Worm (Caenorhabditis elegans) whole organism, L1 larva: ENCODE data around the gene pap-1.

Experiments
- Y116A8C.19 ChIP-seq: sonication (generic microtip); optimal IDR thresholded peaks from 2 replicates; lab custom pipeline; 2016; ENCODE audit warnings: missing compliant biosample characterization, missing genetic modification characterization, borderline replicate concordance
- blmp-1 ChIP-seq: fragments of 150-350 bp; optimal IDR thresholded peaks from 2 replicates; lab custom pipeline; 2014; ENCODE audit warnings: missing biosample characterization, missing genetic modification characterization
- ceh-8 ChIP-seq: fragments of 200-800 bp; sonication (Bioruptor generic); optimal IDR thresholded peaks from 2 replicates; lab custom pipeline; 2018; ENCODE audit warnings: mild to moderate bottlenecking, missing genetic modification characterization, moderate library complexity, missing compliant biosample characterization
- mdl-1 ChIP-seq, 2 experiments: fragments of 150-350 bp; optimal IDR thresholded peaks; 2 replicates each; lab custom pipeline; 2014 to 2017; ENCODE audit warnings: missing biosample characterization in 2 of 2, missing genetic modification characterization in 2 of 2, inconsistent platforms in 1 of 2
- nhr-20 ChIP-seq: sonication (generic microtip); optimal IDR thresholded peaks from 2 replicates; lab custom pipeline; 2016; ENCODE audit warnings: mild to moderate bottlenecking, missing genetic modification characterization, missing compliant biosample characterization
- nhr-28 ChIP-seq: fragments of 150-350 bp; optimal IDR thresholded peaks from 2 replicates; lab custom pipeline; 2014; ENCODE audit warnings: missing biosample characterization, missing genetic modification characterization
- unc-86 ChIP-seq: sonication (generic microtip); optimal IDR thresholded peaks from 2 replicates; lab custom pipeline; 2016; ENCODE audit warnings: missing genetic modification characterization, missing compliant biosample characterization

DNA sequence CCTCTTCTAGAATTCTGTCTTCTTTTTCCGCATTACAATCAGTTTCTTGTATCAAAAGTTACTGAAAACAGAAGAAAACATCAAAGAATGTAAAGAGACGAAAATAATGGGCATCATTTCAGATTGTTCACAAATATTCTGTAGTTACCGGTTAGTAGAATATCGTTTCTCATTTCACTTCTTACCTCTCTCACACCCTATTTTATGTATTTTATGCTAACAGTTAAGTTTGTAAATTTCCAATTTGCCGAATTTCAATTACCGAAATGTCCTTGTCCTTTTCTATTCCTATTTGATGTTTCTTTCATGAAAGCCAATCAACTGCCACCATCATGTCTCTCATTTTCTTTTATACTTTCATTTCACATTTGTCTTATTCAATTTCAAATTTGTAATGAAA, 18.3 kb upstream of the pap-1 start:
- TF ChIP-seq nhr-20 (no peak), Y116A8C.19 (no peak), nhr-28 (tag; lab: Kevin White, UChicago) (no peak), mdl-1 (tag; optimal IDR thresholded peaks at IDR 0.05; lab: Kevin White, UChicago) (no peak), ceh-8 (no peak), unc-86 (no peak), blmp-1 (tag; lab: Kevin White, UChicago) (no peak)
